Worm (Caenorhabditis elegans): Measurements from ENCODE around the gene C28A5.1.
"Not testable (repeated sequence)": the region's sequence is repeated elsewhere in the genome, so short reads cannot be mapped to it uniquely, and the experiment has no call there.

The C28A5.1 gene

ce11 chrIII:4428797-4429196 is 5.3 kb downstream of the C28A5.1 start (continued):
- TF ChIP-seq F10B5.3 (tag; optimal IDR thresholded peaks at IDR 0.05), result no peak
- peak in 1 of 2 experiments; percentile 5 for TF ChIP-seq daf-16 (GFP tag; optimal IDR thresholded peaks at IDR 0.05)
- TF ChIP-seq daf-16 (tag; optimal IDR thresholded peaks at IDR 0.05), result peak; percentile 56
- TF ChIP-seq dmd-8 (GFP tag; IDR thresholded peaks at IDR 0.05), result peak; percentile 74; the same call in 1 of the 2 replicates
- peak; percentile 78; the same call in 1 of the 2 replicates for TF ChIP-seq lin-1 (GFP tag; IDR thresholded peaks at IDR 0.05)
- peak; percentile 81; the same call in 1 of the 2 replicates for TF ChIP-seq F44E2.7 (GFP tag; IDR thresholded peaks at IDR 0.05)
- peak; percentile 32; the same call in 1 of the 2 replicates for TF ChIP-seq tra-1 (GFP tag; IDR thresholded peaks at IDR 0.05)
- TF ChIP-seq dmd-9 (GFP tag; IDR thresholded peaks at IDR 0.05), result no peak
- TF ChIP-seq vab-7 (GFP tag; IDR thresholded peaks at IDR 0.05), result peak; percentile 75
- no peak for TF ChIP-seq lir-3 (tag; optimal IDR thresholded peaks at IDR 0.05)
- TF ChIP-seq pqm-1 (tag; optimal IDR thresholded peaks at IDR 0.05), result no peak
- TF ChIP-seq nhr-41 (GFP tag; IDR thresholded peaks at IDR 0.05), result no peak
- TF ChIP-seq nhr-28 (tag; optimal IDR thresholded peaks at IDR 0.05), result no peak
- TF ChIP-seq ZK546.5 (tag; optimal IDR thresholded peaks at IDR 0.05), result no peak
- TF ChIP-seq zfp-3 (GFP tag; conservative IDR thresholded peaks at IDR 0.05), result 0 out of 2 replicates have a peak, but pooled peaks have one; percentile 27
- TF ChIP-seq egl-43 (GFP tag; IDR thresholded peaks at IDR 0.05), result peak; percentile 85
- no peak for TF ChIP-seq Y48G9A.11 (GFP tag; IDR thresholded peaks at IDR 0.05)
- TF ChIP-seq snpc-4 (tag; optimal IDR thresholded peaks at IDR 0.05), result peak; percentile 21
- peak; percentile 52 for TF ChIP-seq mes-2 (tag; optimal IDR thresholded peaks at IDR 0.05; ENCODE audit: poor library complexity, severe bottlenecking)
- TF ChIP-seq unc-62 (GFP tag; optimal IDR thresholded peaks at IDR 0.05 in 1 of 2), result peak in 1 of 2 experiments; percentile 43
- no peak for TF ChIP-seq unc-62 (tag; optimal IDR thresholded peaks at IDR 0.05)
- TF ChIP-seq T26A8.4 (GFP tag; IDR thresholded peaks at IDR 0.05), result peak; percentile 59
- no peak for TF ChIP-seq ztf-11 (tag; optimal IDR thresholded peaks at IDR 0.05)
- no peak for TF ChIP-seq hif-1 (tag; optimal IDR thresholded peaks at IDR 0.05)
- 0 out of 2 replicates have a peak, but pooled peaks have one; percentile 58 for TF ChIP-seq D1046.2 (GFP tag; IDR thresholded peaks at IDR 0.05)
- no peak for TF ChIP-seq set-16 (GFP tag; IDR thresholded peaks at IDR 0.05)

- peak; percentile 88 for TF ChIP-seq lim-7 (GFP tag; IDR thresholded peaks at IDR 0.05)
- TF ChIP-seq dmd-9 (GFP tag; IDR thresholded peaks at IDR 0.05), result peak; percentile 69; the same call in 1 of the 2 replicates
- TF ChIP-seq egl-43 (GFP tag; IDR thresholded peaks at IDR 0.05), result peak; percentile 93
- 0 out of 2 replicates have a peak, but pooled peaks have one; percentile 83 for TF ChIP-seq F44E2.7 (GFP tag; IDR thresholded peaks at IDR 0.05)
- peak; percentile 87 for TF ChIP-seq hmg-1.1 (GFP tag; IDR thresholded peaks at IDR 0.05)
- peak; percentile 80 for TF ChIP-seq Y48G9A.11 (GFP tag; IDR thresholded peaks at IDR 0.05)
- peak; percentile 72 for TF ChIP-seq dmd-8 (GFP tag; IDR thresholded peaks at IDR 0.05)
- peak; percentile 92 for TF ChIP-seq arid-1 (GFP tag; conservative IDR thresholded peaks at IDR 0.05)
- peak; percentile 79 for TF ChIP-seq ctbp-1 (GFP tag; IDR thresholded peaks at IDR 0.05)
- TF ChIP-seq ceh-44 (GFP tag; IDR thresholded peaks at IDR 0.05), result 0 out of 2 replicates have a peak, but pooled peaks have one; percentile 40
- peak; percentile 91 for TF ChIP-seq D1046.2 (GFP tag; IDR thresholded peaks at IDR 0.05)
- peak; percentile 0 for TF ChIP-seq F49E8.2 (tag; optimal IDR thresholded peaks at IDR 0.05; ENCODE audit: borderline replicate concordance)
- TF ChIP-seq tra-1 (GFP tag; IDR thresholded peaks at IDR 0.05), result peak; percentile 91
- TF ChIP-seq dpl-1 (GFP tag; optimal IDR thresholded peaks at IDR 0.05), result peak; percentile 14
- TF ChIP-seq snpc-1.2 (GFP tag; IDR thresholded peaks at IDR 0.05), result peak; percentile 86
- TF ChIP-seq pha-4 (GFP tag; IDR thresholded peaks at IDR 0.05), result peak; percentile 90
- not testable (repeated sequence) for TF ChIP-seq pha-4, daf-16 (tag; optimal IDR thresholded peaks at IDR 0.05)
- peak; percentile 74; the same call in 1 of the 2 replicates for TF ChIP-seq Y75B8A.6 (GFP tag; IDR thresholded peaks at IDR 0.05)
- peak; percentile 69; the same call in 1 of the 2 replicates for TF ChIP-seq saeg-2 (GFP tag; IDR thresholded peaks at IDR 0.05)
- peak; percentile 89 for TF ChIP-seq vab-7 (GFP tag; IDR thresholded peaks at IDR 0.05)
- peak; percentile 46; the same call in 1 of the 2 replicates for TF ChIP-seq lin-29 (GFP tag; IDR thresholded peaks at IDR 0.05)
- peak; percentile 82 for TF ChIP-seq snpc-4 (tag; optimal IDR thresholded peaks at IDR 0.05)
- TF ChIP-seq spr-1 (tag; optimal IDR thresholded peaks at IDR 0.05), result peak; percentile 43
- TF ChIP-seq nhr-42 (GFP tag; IDR thresholded peaks at IDR 0.05), result peak; percentile 49; the same call in 1 of the 2 replicates
- TF ChIP-seq nhr-41 (GFP tag; IDR thresholded peaks at IDR 0.05), result 0 out of 2 replicates have a peak, but pooled peaks have one; percentile 28
- peak in 1 of 2 experiments; percentile 8 for TF ChIP-seq daf-16 (GFP tag; optimal IDR thresholded peaks at IDR 0.05)
- TF ChIP-seq ZK337.2 (GFP tag; IDR thresholded peaks at IDR 0.05), result 0 out of 2 replicates have a peak, but pooled peaks have one; percentile 6
- TF ChIP-seq F26F4.8 (GFP tag; conservative IDR thresholded peaks at IDR 0.05), result peak; percentile 81
- TF ChIP-seq dmd-6 (GFP tag; IDR thresholded peaks at IDR 0.05), result peak; percentile 75
- TF ChIP-seq lin-1 (GFP tag; IDR thresholded peaks at IDR 0.05), result peak; percentile 73; the same call in 1 of the 2 replicates
- 0 out of 2 replicates have a peak, but pooled peaks have one; percentile 31 for TF ChIP-seq mdt-29 (GFP tag; IDR thresholded peaks at IDR 0.05)
- peak; percentile 79 for TF ChIP-seq php-3 (GFP tag; IDR thresholded peaks at IDR 0.05)
Measured at ce11 chrIII:4426711-4427218, 7.4 kb downstream of the C28A5.1 start.

Measured in whole organism, L4 larva.